Worm (Caenorhabditis elegans) whole organism, L2 larva: ENCODE measurements around the gene T06E4.21.

Experiments used
- C34F6.9 ChIP-seq: fragments of 150-350 bp; optimal IDR thresholded peaks from 2 replicates; lab custom pipeline; 2014; ENCODE audit warnings: missing biosample characterization, missing genetic modification characterization
- F13H6.1 ChIP-seq: sonication (generic microtip); optimal IDR thresholded peaks from 2 replicates; lab custom pipeline; 2016; ENCODE audit warnings: missing genetic modification characterization, missing compliant biosample characterization
- R02D3.7 ChIP-seq: fragments of 150-350 bp; optimal IDR thresholded peaks from 2 replicates; lab custom pipeline; 2014; ENCODE audit warnings: missing biosample characterization, missing genetic modification characterization
- alr-1 ChIP-seq: fragments of 150-350 bp; optimal IDR thresholded peaks from 2 replicates; lab custom pipeline; 2014; ENCODE audit warnings: missing biosample characterization, missing genetic modification characterization
- aly-2 ChIP-seq: fragments of 150-350 bp; optimal IDR thresholded peaks from 2 replicates; lab custom pipeline; 2014; ENCODE audit warnings: missing biosample characterization, missing genetic modification characterization
- ama-1 ChIP-seq: fragments of 150-350 bp; optimal IDR thresholded peaks from 2 replicates; lab custom pipeline; 2018; ENCODE audit warnings: inconsistent platforms
- blmp-1 ChIP-seq: sonication (generic microtip); optimal IDR thresholded peaks from 2 replicates; lab custom pipeline; 2017; ENCODE audit warnings: missing genetic modification characterization, mild to moderate bottlenecking, missing compliant biosample characterization, antibody characterized with exemption, moderate library complexity; ENCODE audit not compliant: insufficient read depth
- ceh-16 ChIP-seq: fragments of 150-350 bp; optimal IDR thresholded peaks from 2 replicates; lab custom pipeline; 2014; ENCODE audit warnings: missing biosample characterization, missing genetic modification characterization
- dmd-4 ChIP-seq: sonication (generic microtip); optimal IDR thresholded peaks from 2 replicates; lab custom pipeline; 2017; ENCODE audit warnings: missing biosample characterization, missing genetic modification characterization
- egl-27 ChIP-seq: sonication (generic microtip); optimal IDR thresholded peaks from 3 replicates; lab custom pipeline; 2017; ENCODE audit warnings: missing biosample characterization, missing genetic modification reagents, missing genetic modification characterization
- elt-3 ChIP-seq: sonication (generic microtip); optimal IDR thresholded peaks from 2 replicates; lab custom pipeline; 2017; ENCODE audit warnings: missing biosample characterization, missing genetic modification characterization
- fos-1 ChIP-seq: fragments of 150-350 bp; optimal IDR thresholded peaks from 2 replicates; lab custom pipeline; 2014; ENCODE audit warnings: missing biosample characterization, missing genetic modification characterization
- gmeb-1 ChIP-seq: fragments of 150-350 bp; optimal IDR thresholded peaks from 2 replicates; lab custom pipeline; 2014; ENCODE audit warnings: missing biosample characterization, missing genetic modification characterization
- lin-13 ChIP-seq: fragments of 150-350 bp; optimal IDR thresholded peaks from 2 replicates; lab custom pipeline; 2014; ENCODE audit warnings: missing biosample characterization, missing genetic modification reagents, missing genetic modification characterization
- lin-39 ChIP-seq: fragments of 150-350 bp; optimal IDR thresholded peaks from 2 replicates; lab custom pipeline; 2014; ENCODE audit warnings: missing biosample characterization, missing genetic modification reagents, missing genetic modification characterization
- lsy-2 ChIP-seq, 2 experiments: fragments of 150-350 bp in 1 of 2; sonication (generic microtip) in 1 of 2; optimal IDR thresholded peaks; 2 replicates each; lab custom pipeline; 2014 to 2017; ENCODE audit warnings: missing biosample characterization in 2 of 2, missing genetic modification characterization in 2 of 2
- mbf-1 ChIP-seq: sonication (generic microtip); optimal IDR thresholded peaks from 2 replicates; lab custom pipeline; 2017; ENCODE audit warnings: missing biosample characterization, missing genetic modification characterization
- mdl-1 ChIP-seq, 2 experiments: fragments of 150-350 bp in 1 of 2; sonication (generic microtip) in 1 of 2; optimal IDR thresholded peaks; 2 replicates each; lab custom pipeline; 2017; ENCODE audit warnings: missing biosample characterization in 2 of 2, missing genetic modification characterization in 2 of 2
- nhr-10 ChIP-seq: sonication (generic microtip); optimal IDR thresholded peaks from 2 replicates; lab custom pipeline; 2017; ENCODE audit warnings: missing biosample characterization, missing genetic modification characterization
- nhr-11 ChIP-seq: fragments of 150-350 bp; optimal IDR thresholded peaks from 2 replicates; lab custom pipeline; 2014; ENCODE audit warnings: missing biosample characterization, missing genetic modification characterization
- nhr-12 ChIP-seq: fragments of 150-350 bp; optimal IDR thresholded peaks from 2 replicates; lab custom pipeline; 2014; ENCODE audit warnings: missing biosample characterization, missing genetic modification characterization
- nhr-129 ChIP-seq: fragments of 150-350 bp; optimal IDR thresholded peaks from 2 replicates; lab custom pipeline; 2014; ENCODE audit warnings: missing biosample characterization, missing genetic modification characterization
- nhr-21 ChIP-seq: fragments of 150-350 bp; optimal IDR thresholded peaks from 2 replicates; lab custom pipeline; 2014; ENCODE audit warnings: missing biosample characterization, missing genetic modification characterization
- nhr-25 ChIP-seq: fragments of 150-350 bp; sonication (generic microtip); optimal IDR thresholded peaks from 3 replicates; lab custom pipeline; 2014; ENCODE audit warnings: missing biosample characterization, missing genetic modification characterization
- nhr-77 ChIP-seq: fragments of 150-350 bp; optimal IDR thresholded peaks from 2 replicates; lab custom pipeline; 2014; ENCODE audit warnings: missing biosample characterization, missing genetic modification characterization
- sem-4 ChIP-seq: fragments of 150-350 bp; optimal IDR thresholded peaks from 2 replicates; lab custom pipeline; 2014; ENCODE audit warnings: missing biosample characterization, missing genetic modification reagents, missing genetic modification characterization
- skn-1 ChIP-seq: sonication (generic microtip); optimal IDR thresholded peaks from 2 replicates; lab custom pipeline; 2017; ENCODE audit warnings: missing biosample characterization, missing genetic modification characterization
- sma-3 ChIP-seq: sonication (generic microtip); optimal IDR thresholded peaks from 2 replicates; lab custom pipeline; 2016; ENCODE audit warnings: missing genetic modification reagents, missing genetic modification characterization, missing compliant biosample characterization
- sma-9 ChIP-seq, 2 experiments: fragments of 150-350 bp in 1 of 2; sonication (generic microtip) in 1 of 2; optimal IDR thresholded peaks; 2 replicates each; lab custom pipeline; 2014 to 2016; ENCODE audit warnings: missing genetic modification characterization in 2 of 2, mild to moderate bottlenecking in 1 of 2, missing biosample characterization in 1 of 2, missing compliant biosample characterization in 1 of 2, missing genetic modification reagents in 1 of 2, moderate library complexity in 1 of 2
- snpc-4 ChIP-seq: fragments of 150-350 bp; optimal IDR thresholded peaks from 2 replicates; lab custom pipeline; 2014; ENCODE audit warnings: missing biosample characterization, missing genetic modification characterization
- unc-39 ChIP-seq: fragments of 150-350 bp; optimal IDR thresholded peaks from 2 replicates; lab custom pipeline; 2014; ENCODE audit warnings: missing biosample characterization, missing genetic modification characterization
- unc-55 ChIP-seq: fragments of 150-350 bp; sonication (generic microtip); optimal IDR thresholded peaks from 3 replicates; lab custom pipeline; 2014; ENCODE audit warnings: missing biosample characterization, missing genetic modification reagents, missing genetic modification characterization
- unc-62 ChIP-seq: fragments of 150-350 bp; optimal IDR thresholded peaks from 2 replicates; lab custom pipeline; 2014; ENCODE audit warnings: missing biosample characterization, missing genetic modification reagents, missing genetic modification characterization
- zag-1 ChIP-seq: fragments of 150-350 bp; optimal IDR thresholded peaks from 2 replicates; lab custom pipeline; 2014; ENCODE audit warnings: missing biosample characterization, missing genetic modification characterization
- ztf-1 ChIP-seq: fragments of 200-800 bp; sonication (Bioruptor generic); conservative IDR thresholded peaks from 2 replicates; pipeline ENCODE4 v1.3.6; 2022; ENCODE audit warnings: missing genetic modification characterization, missing compliant biosample characterization
- ztf-11 ChIP-seq: sonication (generic microtip); optimal IDR thresholded peaks from 2 replicates; lab custom pipeline; 2017; ENCODE audit warnings: missing biosample characterization, missing genetic modification characterization
- ztf-4 ChIP-seq: fragments of 150-350 bp; optimal IDR thresholded peaks from 2 replicates; lab custom pipeline; 2014; ENCODE audit warnings: missing biosample characterization, missing genetic modification characterization

Gene T06E4.21

ce11 chrV:9664620-9665019 lies 13.2 kb downstream of the T06E4.21 start (continued):
- TF ChIP-seq ztf-4 (tag; lab: Kevin White, UChicago) = no peak
- TF ChIP-seq C34F6.9 (tag; lab: Kevin White, UChicago) = peak; percentile 78
- TF ChIP-seq sma-3 = no peak
- peak; percentile 64 for TF ChIP-seq nhr-129 (tag; lab: Kevin White, UChicago)
- no peak for TF ChIP-seq lsy-2 (tag; optimal IDR thresholded peaks at IDR 0.05; lab: Kevin White, UChicago)
- TF ChIP-seq sma-9 (GFP tag; optimal IDR thresholded peaks at IDR 0.05; lab: Kevin White, UChicago) = peak; percentile 59
- no peak for TF ChIP-seq sma-9 (tag; optimal IDR thresholded peaks at IDR 0.05; lab: Kevin White, UChicago)
- no peak for TF ChIP-seq lin-39 (tag; lab: Kevin White, UChicago)
- no peak for TF ChIP-seq sem-4 (tag; lab: Kevin White, UChicago)
- no peak for TF ChIP-seq nhr-25 (tag; lab: Kevin White, UChicago)
- peak; percentile 28 for TF ChIP-seq unc-39
- no peak for TF ChIP-seq unc-62 (GFP tag; lab: Kevin White, UChicago)
- no peak for TF ChIP-seq alr-1 (tag; lab: Kevin White, UChicago)
- TF ChIP-seq elt-3 = no peak
- no peak for TF ChIP-seq nhr-21 (tag; lab: Kevin White, UChicago)
- no peak for TF ChIP-seq blmp-1

ce11 chrV:9666394-9666793 lies 15.0 kb downstream of the T06E4.21 start, which contains the start of gene ZK287.1:
Gene ZK287.1 (plus strand): TSS chrV:9666694.
- TF ChIP-seq ztf-4 (tag; lab: Kevin White, UChicago) = no peak
- TF ChIP-seq snpc-4 (tag; lab: Kevin White, UChicago) = no peak
- TF ChIP-seq skn-1 (tag; lab: Kevin White, UChicago) = no peak
- TF ChIP-seq sem-4 (tag; lab: Kevin White, UChicago) = no peak
- no peak for TF ChIP-seq nhr-12 (tag; lab: Kevin White, UChicago)
- no peak for TF ChIP-seq gmeb-1 (tag; lab: Kevin White, UChicago)
- TF ChIP-seq fos-1 (tag; lab: Kevin White, UChicago) = no peak
- no peak for TF ChIP-seq nhr-129 (tag; lab: Kevin White, UChicago)
- TF ChIP-seq ama-1 = no peak
- peak; percentile 35 for TF ChIP-seq unc-55 (GFP tag; lab: Kevin White, UChicago)
- TF ChIP-seq lsy-2 (tag; optimal IDR thresholded peaks at IDR 0.05; lab: Kevin White, UChicago) = no peak
- no peak for TF ChIP-seq lin-13
- peak; percentile 29 for TF ChIP-seq egl-27 (tag; lab: Kevin White, UChicago)
- TF ChIP-seq zag-1 = peak; percentile 28

ce11 chrV:9672495-9672894 lies 21.1 kb downstream of the T06E4.21 start:
- no peak for TF ChIP-seq nhr-10 (tag; lab: Kevin White, UChicago)
- TF ChIP-seq mdl-1 (tag; optimal IDR thresholded peaks at IDR 0.05; lab: Kevin White, UChicago) = no peak
- no peak for TF ChIP-seq mbf-1
- no peak for TF ChIP-seq dmd-4 (tag; lab: Kevin White, UChicago)
- no peak for TF ChIP-seq elt-3
- no peak for TF ChIP-seq nhr-11 (tag; lab: Kevin White, UChicago)
- no peak for TF ChIP-seq unc-39
- no peak for TF ChIP-seq ceh-16 (tag; lab: Kevin White, UChicago)
- TF ChIP-seq ztf-11 (tag; lab: Kevin White, UChicago) = no peak
- no peak for TF ChIP-seq F13H6.1
- no peak for TF ChIP-seq ztf-1 (GFP tag; lab: Robert Waterston, UW)
- no peak for TF ChIP-seq ztf-4 (tag; lab: Kevin White, UChicago)
- TF ChIP-seq zag-1 = no peak
- no peak for TF ChIP-seq nhr-129 (tag; lab: Kevin White, UChicago)
- no peak for TF ChIP-seq R02D3.7 (tag; lab: Kevin White, UChicago)
- TF ChIP-seq lsy-2 (tag; optimal IDR thresholded peaks at IDR 0.05; lab: Kevin White, UChicago) = no peak

- TF ChIP-seq aly-2 (no peak), mdl-1 (tag; optimal IDR thresholded peaks at IDR 0.05; lab: Kevin White, UChicago) (no peak), C34F6.9 (tag; lab: Kevin White, UChicago) (peak; percentile 32), nhr-12 (tag; lab: Kevin White, UChicago) (no peak), nhr-10 (tag; lab: Kevin White, UChicago) (no peak), nhr-77 (tag; lab: Kevin White, UChicago) (no peak), ztf-11 (tag; lab: Kevin White, UChicago) (no peak)
These were observed 21.9 kb downstream of the T06E4.21 start, which contains the start of gene sulp-8 for ce11 chrV:9673199-9673843. Gene sulp-8 (minus strand): TSS chrV:9673667.
